Fruit fly (Drosophila melanogaster) whole organism, embryonic: ENCODE measurements around the gene CG33281.

ENCODE experiments used
- Abd-B ChIP-seq: fragments of 200-800 bp; sonication (Bioruptor generic); optimal IDR thresholded peaks from 2 replicates; lab custom pipeline; 2018; ENCODE audit warnings: missing biosample characterization, mild to moderate bottlenecking, missing genetic modification characterization, moderate library complexity
- Atf3 ChIP-seq: fragments of 200-800 bp; sonication (Bioruptor generic); optimal IDR thresholded peaks from 3 replicates; lab custom pipeline; 2016; ENCODE audit warnings: missing biosample characterization, missing genetic modification characterization
- Bdp1 ChIP-seq: fragments of 200-800 bp; sonication (Bioruptor generic); optimal IDR thresholded peaks from 3 replicates; lab custom pipeline; 2016; ENCODE audit warnings: missing biosample characterization, missing genetic modification characterization
- Bgb ChIP-seq: fragments of 200-800 bp; sonication (Bioruptor generic); IDR thresholded peaks from 2 replicates; pipeline ENCODE4 v1.3.6; 2022; ENCODE audit warnings: missing biosample characterization, missing genetic modification characterization; ENCODE audit not compliant: partially characterized antibody
- CG10209 ChIP-seq: fragments of 200-800 bp; sonication (Bioruptor generic); optimal IDR thresholded peaks from 3 replicates; lab custom pipeline; 2017; ENCODE audit warnings: missing biosample characterization, mild to moderate bottlenecking, missing genetic modification characterization, missing genetic modification reagents
- CG11504 ChIP-seq: fragments of 200-800 bp; sonication (Bioruptor generic); optimal IDR thresholded peaks from 3 replicates; lab custom pipeline; 2019; ENCODE audit warnings: missing biosample characterization, mild to moderate bottlenecking, missing genetic modification characterization, moderate library complexity
- CG11723 ChIP-seq: fragments of 200-800 bp; sonication (Bioruptor generic); optimal IDR thresholded peaks from 2 replicates; lab custom pipeline; 2017; ENCODE audit warnings: missing biosample characterization, mild to moderate bottlenecking, missing genetic modification characterization
- CG14441 ChIP-seq: fragments of 200-800 bp; sonication (Bioruptor generic); IDR thresholded peaks from 2 replicates; pipeline ENCODE4 v1.3.6; 2022; ENCODE audit warnings: missing biosample characterization, missing genetic modification characterization
- CG1602 ChIP-seq: fragments of 200-800 bp; sonication (Bioruptor generic); optimal IDR thresholded peaks from 3 replicates; lab custom pipeline; 2016; ENCODE audit warnings: missing biosample characterization, missing genetic modification characterization
- CG16779 ChIP-seq: fragments of 200-800 bp; sonication (Bioruptor generic); IDR thresholded peaks from 2 replicates; pipeline ENCODE4 v1.3.6; 2022; ENCODE audit warnings: missing biosample characterization, missing genetic modification characterization
- CG1832 ChIP-seq: fragments of 200-800 bp; sonication (Bioruptor generic); optimal IDR thresholded peaks from 2 replicates; lab custom pipeline; 2017; ENCODE audit warnings: missing biosample characterization, mild to moderate bottlenecking, missing genetic modification characterization, inconsistent platforms
- CG2199 ChIP-seq: fragments of 200-800 bp; sonication (Bioruptor generic); IDR thresholded peaks from 3 replicates; pipeline ENCODE4 v1.3.6; 2022; ENCODE audit warnings: missing biosample characterization, missing genetic modification characterization
- CG2202 ChIP-seq: fragments of 200-800 bp; sonication (Bioruptor generic); optimal IDR thresholded peaks from 2 replicates; lab custom pipeline; 2018; ENCODE audit warnings: missing biosample characterization, mild to moderate bottlenecking, missing genetic modification characterization
- CG32772 ChIP-seq: fragments of 200-800 bp; sonication (Bioruptor generic); IDR thresholded peaks from 2 replicates; pipeline ENCODE4 v1.3.6; 2022; ENCODE audit warnings: missing biosample characterization, missing genetic modification characterization
- CG3838 ChIP-seq: fragments of 200-800 bp; sonication (Bioruptor generic); optimal IDR thresholded peaks from 3 replicates; lab custom pipeline; 2016; ENCODE audit warnings: missing biosample characterization, missing genetic modification characterization
- CoRest ChIP-seq: fragments of 200-800 bp; sonication (Bioruptor generic); optimal IDR thresholded peaks from 3 replicates; lab custom pipeline; 2018; ENCODE audit warnings: missing biosample characterization, mild to moderate bottlenecking, missing genetic modification characterization, moderate library complexity
- Gug ChIP-seq: fragments of 200-800 bp; sonication (Bioruptor generic); IDR thresholded peaks from 4 replicates; pipeline ENCODE4 v1.3.6; 2022; ENCODE audit warnings: missing biosample characterization, missing genetic modification characterization
- Hmr ChIP-seq: fragments of 200-800 bp; sonication (Bioruptor generic); optimal IDR thresholded peaks from 3 replicates; lab custom pipeline; 2017; ENCODE audit warnings: mild to moderate bottlenecking, missing biosample characterization, missing genetic modification reagents, missing genetic modification characterization
- Lpt ChIP-seq: fragments of >200 bp; optimal IDR thresholded peaks from 2 replicates; lab custom pipeline; 2018; ENCODE audit warnings: missing biosample characterization, missing genetic modification characterization
- Myb ChIP-seq: fragments of 200-800 bp; sonication (Bioruptor generic); optimal IDR thresholded peaks from 2 replicates; lab custom pipeline; 2016; ENCODE audit warnings: missing biosample characterization, missing genetic modification characterization
- Nf-YB ChIP-seq: fragments of 200-800 bp; sonication (Bioruptor generic); optimal IDR thresholded peaks from 3 replicates; lab custom pipeline; 2019; ENCODE audit warnings: missing biosample characterization, mild to moderate bottlenecking, missing genetic modification characterization, moderate library complexity
- Pdp1 ChIP-seq, 2 experiments: fragments of 200-800 bp; sonication (Bioruptor generic); optimal IDR thresholded peaks; 3 replicates each; lab custom pipeline; 2016; ENCODE audit warnings: missing biosample characterization in 2 of 2, missing genetic modification characterization in 2 of 2, mild to moderate bottlenecking in 1 of 2, moderate library complexity in 1 of 2
- Sox100B ChIP-seq: fragments of 200-800 bp; sonication (Bioruptor generic); optimal IDR thresholded peaks from 3 replicates; lab custom pipeline; 2018; ENCODE audit warnings: missing biosample characterization, mild to moderate bottlenecking, missing genetic modification characterization
- Spps ChIP-seq: fragments of 200-800 bp; sonication (Bioruptor generic); optimal IDR thresholded peaks from 2 replicates; lab custom pipeline; 2018; ENCODE audit warnings: missing biosample characterization, mild to moderate bottlenecking, missing genetic modification characterization
- ara ChIP-seq: fragments of 200-800 bp; sonication (Bioruptor generic); IDR thresholded peaks from 2 replicates; pipeline ENCODE4 v1.3.6; 2022; ENCODE audit warnings: missing biosample characterization, missing genetic modification characterization
- ash1 ChIP-seq: fragments of 200-800 bp; sonication (Bioruptor generic); optimal IDR thresholded peaks from 2 replicates; lab custom pipeline; 2018; ENCODE audit warnings: missing biosample characterization, mild to moderate bottlenecking, missing genetic modification characterization
- bbx ChIP-seq: fragments of 200-800 bp; sonication (Bioruptor generic); IDR thresholded peaks from 2 replicates; pipeline ENCODE4 v1.3.6; 2022; ENCODE audit warnings: missing biosample characterization, missing genetic modification characterization; ENCODE audit not compliant: partially characterized antibody
- bsh ChIP-seq, 2 experiments: fragments of 200-800 bp; sonication (Bioruptor generic); optimal IDR thresholded peaks; 2 replicates each; lab custom pipeline; 2017 to 2018; ENCODE audit warnings: mild to moderate bottlenecking in 2 of 2, missing biosample characterization in 2 of 2, missing genetic modification characterization in 2 of 2, moderate library complexity in 1 of 2
- cato ChIP-seq: fragments of 200-800 bp; sonication (Bioruptor generic); optimal IDR thresholded peaks from 2 replicates; lab custom pipeline; 2016; ENCODE audit warnings: missing biosample characterization, missing genetic modification characterization, borderline replicate concordance
- chif ChIP-seq, 2 experiments: fragments of 200-800 bp; sonication (Bioruptor generic); optimal IDR thresholded peaks; 3 replicates each; lab custom pipeline; 2016; ENCODE audit warnings: missing biosample characterization in 2 of 2, missing genetic modification characterization in 2 of 2
- crc ChIP-seq: fragments of 200-800 bp; sonication (Bioruptor generic); optimal IDR thresholded peaks from 2 replicates; lab custom pipeline; 2016; ENCODE audit warnings: missing biosample characterization, missing genetic modification characterization
- da ChIP-seq: fragments of 200-800 bp; sonication (Bioruptor generic); optimal IDR thresholded peaks from 2 replicates; lab custom pipeline; 2016; ENCODE audit warnings: missing biosample characterization, missing genetic modification characterization
- emc ChIP-seq: fragments of 200-800 bp; sonication (Bioruptor generic); optimal IDR thresholded peaks from 2 replicates; lab custom pipeline; 2016; ENCODE audit warnings: missing biosample characterization, missing genetic modification characterization
- fd96Cb ChIP-seq: fragments of 200-800 bp; sonication (Bioruptor generic); optimal IDR thresholded peaks from 2 replicates; lab custom pipeline; 2018; ENCODE audit warnings: missing biosample characterization, mild to moderate bottlenecking, missing genetic modification characterization, moderate library complexity
- gsb-n ChIP-seq: fragments of 200-800 bp; sonication (Bioruptor generic); optimal IDR thresholded peaks from 3 replicates; lab custom pipeline; 2018; ENCODE audit warnings: missing biosample characterization, mild to moderate bottlenecking, missing genetic modification characterization
- hkb ChIP-seq, 2 experiments: fragments of 200-800 bp in 1 of 2; fragments of >200 bp in 1 of 2; sonication (Bioruptor generic) in 1 of 2; IDR thresholded peaks in 1 of 2; optimal IDR thresholded peaks in 1 of 2; 2 replicates each; pipeline versions ENCODE4 v1.3.6 to Lab custom; 2017 to 2022; ENCODE audit warnings: missing biosample characterization in 1 of 2, missing genetic modification characterization in 1 of 2
- jigr1 ChIP-seq: fragments of 200-800 bp; sonication (Bioruptor generic); IDR thresholded peaks from 3 replicates; pipeline ENCODE4 v1.3.6; 2022; ENCODE audit warnings: missing biosample characterization, missing genetic modification characterization
- kay ChIP-seq: fragments of 200-800 bp; sonication (Bioruptor generic); optimal IDR thresholded peaks from 2 replicates; lab custom pipeline; 2016; ENCODE audit warnings: missing biosample characterization, missing genetic modification characterization
- klu ChIP-seq: fragments of 200-800 bp; sonication (Bioruptor generic); IDR thresholded peaks from 2 replicates; pipeline ENCODE4 v1.3.6; 2022; ENCODE audit warnings: missing biosample characterization, missing genetic modification characterization
- lov ChIP-seq, 2 experiments: fragments of 200-800 bp in 1 of 2; fragments of >200 bp in 1 of 2; sonication (Bioruptor generic) in 1 of 2; IDR thresholded peaks in 1 of 2; optimal IDR thresholded peaks in 1 of 2; 2 replicates in 1 of 2; 3 replicates in 1 of 2; pipeline versions ENCODE4 v1.3.6 to Lab custom; 2017 to 2022; ENCODE audit warnings: missing biosample characterization in 1 of 2, missing genetic modification characterization in 1 of 2
- nau ChIP-seq: fragments of 200-800 bp; sonication (Bioruptor generic); optimal IDR thresholded peaks from 3 replicates; lab custom pipeline; 2017; ENCODE audit warnings: missing biosample characterization, mild to moderate bottlenecking, missing genetic modification characterization, missing genetic modification reagents
- oc ChIP-seq: fragments of 200-800 bp; sonication (Bioruptor generic); optimal IDR thresholded peaks from 2 replicates; lab custom pipeline; 2018; ENCODE audit warnings: missing biosample characterization, mild to moderate bottlenecking, missing genetic modification characterization, moderate library complexity
- phol ChIP-seq: fragments of 200-800 bp; sonication (Bioruptor generic); optimal IDR thresholded peaks from 3 replicates; lab custom pipeline; 2018; ENCODE audit warnings: missing biosample characterization, mild to moderate bottlenecking, missing genetic modification characterization, moderate library complexity
- slbo ChIP-seq: fragments of 200-800 bp; sonication (Bioruptor generic); IDR thresholded peaks from 2 replicates; pipeline ENCODE4 v1.3.6; 2022; ENCODE audit warnings: missing biosample characterization, missing genetic modification characterization
- slou ChIP-seq: fragments of 200-800 bp; sonication (Bioruptor generic); optimal IDR thresholded peaks from 3 replicates; lab custom pipeline; 2016; ENCODE audit warnings: missing biosample characterization, missing genetic modification characterization
- ssp ChIP-seq: fragments of 200-800 bp; sonication (Bioruptor generic); IDR thresholded peaks from 2 replicates; pipeline ENCODE4 v1.3.6; 2022; ENCODE audit warnings: missing biosample characterization, missing genetic modification characterization
- tgo ChIP-seq: fragments of 200-800 bp; sonication (Bioruptor generic); IDR thresholded peaks from 3 replicates; pipeline ENCODE4 v1.3.6; 2022; ENCODE audit warnings: missing biosample characterization, missing genetic modification characterization
- tx ChIP-seq: fragments of 200-800 bp; sonication (Bioruptor generic); optimal IDR thresholded peaks from 2 replicates; lab custom pipeline; 2016; ENCODE audit warnings: missing biosample characterization, missing genetic modification characterization
- vnd ChIP-seq: fragments of 200-800 bp; sonication (Bioruptor generic); IDR thresholded peaks from 3 replicates; pipeline ENCODE4 v1.3.6; 2022; ENCODE audit warnings: missing biosample characterization, missing genetic modification characterization; ENCODE audit not compliant: partially characterized antibody
- wek ChIP-seq: fragments of 200-800 bp; sonication (Bioruptor generic); optimal IDR thresholded peaks from 3 replicates; lab custom pipeline; 2018; ENCODE audit warnings: missing biosample characterization, mild to moderate bottlenecking, missing genetic modification characterization, moderate library complexity

CG33281 gene

dm6 chr2L:3373242-3373641, 49.2 kb downstream of the CG33281 start, which contains the start of gene GramD1B (continued):
- TF ChIP-seq Nf-YB (GFP tag; lab: Kevin White, UChicago): no peak
- no peak for TF ChIP-seq oc (tag; lab: Kevin White, UChicago)
- peak; percentile 6 for TF ChIP-seq CG11504 (tag; lab: Kevin White, UChicago)
- TF ChIP-seq klu (GFP tag; lab: Robert Waterston, UW): no peak
- no peak for TF ChIP-seq slou (GFP tag; lab: Kevin White, UChicago)
- no peak for TF ChIP-seq Lpt
- peak; percentile 69 for TF ChIP-seq Hmr (GFP tag; lab: Kevin White, UChicago)
- no peak for TF ChIP-seq CG2202 (tag; lab: Kevin White, UChicago)
- TF ChIP-seq CG10209 (GFP tag; lab: Kevin White, UChicago): no peak
- TF ChIP-seq da: no peak
- no peak for TF ChIP-seq tx (GFP tag; lab: Kevin White, UChicago)
- TF ChIP-seq CG3838 (GFP tag; lab: Kevin White, UChicago): no peak
- no peak for TF ChIP-seq bsh (GFP tag; optimal IDR thresholded peaks at IDR 0.05; lab: Kevin White, UChicago)
- no peak for TF ChIP-seq Spps (tag; lab: Kevin White, UChicago)
- peak; percentile 50 for TF ChIP-seq Bgb (GFP tag; lab: Robert Waterston, UW)
- no peak for TF ChIP-seq chif (GFP tag; optimal IDR thresholded peaks at IDR 0.05; lab: Kevin White, UChicago)
- no peak for TF ChIP-seq jigr1 (GFP tag; lab: Robert Waterston, UW)
- TF ChIP-seq CG14441 (GFP tag; lab: Robert Waterston, UW): no peak
- no peak for TF ChIP-seq Bdp1
- TF ChIP-seq nau (GFP tag; lab: Kevin White, UChicago): no peak
- no peak for TF ChIP-seq kay (GFP tag; lab: Kevin White, UChicago)
- TF ChIP-seq fd96Cb: no peak
- TF ChIP-seq ash1 (GFP tag; lab: Kevin White, UChicago): no peak
- TF ChIP-seq CoRest (tag; lab: Kevin White, UChicago): peak; percentile 18
- no peak for TF ChIP-seq gsb-n (tag; lab: Kevin White, UChicago)
- TF ChIP-seq CG16779 (GFP tag; lab: Robert Waterston, UW): no peak
- peak; percentile 33 for TF ChIP-seq Myb (GFP tag; lab: Kevin White, UChicago)
- TF ChIP-seq cato (GFP tag; lab: Kevin White, UChicago): no peak
- TF ChIP-seq Sox100B: no peak
- TF ChIP-seq Abd-B (GFP tag; lab: Kevin White, UChicago): no peak
- TF ChIP-seq crc (GFP tag; lab: Kevin White, UChicago): no peak
- TF ChIP-seq slbo (GFP tag; lab: Robert Waterston, UW): no peak
- no peak for TF ChIP-seq emc (GFP tag; lab: Kevin White, UChicago)
- TF ChIP-seq CG11723 (GFP tag; lab: Kevin White, UChicago): no peak
- peak in 1 of 2 experiments; percentile 6 for TF ChIP-seq Pdp1 (GFP tag; optimal IDR thresholded peaks at IDR 0.05; lab: Kevin White, UChicago)
- no peak for TF ChIP-seq Atf3 (GFP tag; lab: Kevin White, UChicago)
- TF ChIP-seq vnd: no peak
- no peak for TF ChIP-seq Gug (GFP tag; lab: Robert Waterston, UW)
- TF ChIP-seq CG1832 (GFP tag; lab: Kevin White, UChicago): no peak
- TF ChIP-seq lov (optimal IDR thresholded peaks at IDR 0.05; lab: Kevin White, UChicago): no peak
- TF ChIP-seq lov (GFP tag; IDR thresholded peaks at IDR 0.05; lab: Robert Waterston, UW): no peak
- no peak for TF ChIP-seq tgo (GFP tag; lab: Robert Waterston, UW)
- peak; percentile 82 for TF ChIP-seq phol
- TF ChIP-seq ara (GFP tag; lab: Robert Waterston, UW): no peak
- no peak for TF ChIP-seq wek (GFP tag; lab: Kevin White, UChicago)
- TF ChIP-seq CG2199: no peak
- no peak for TF ChIP-seq CG1602
- no peak for TF ChIP-seq CG32772 (GFP tag; lab: Robert Waterston, UW)
- TF ChIP-seq bbx (GFP tag; lab: Robert Waterston, UW): peak; percentile 59
- no peak for TF ChIP-seq ssp (GFP tag; lab: Robert Waterston, UW)
- TF ChIP-seq hkb (optimal IDR thresholded peaks at IDR 0.05; lab: Kevin White, UChicago): no peak
- TF ChIP-seq hkb (GFP tag; IDR thresholded peaks at IDR 0.05; lab: Robert Waterston, UW): no peak
